Worm (Caenorhabditis elegans) whole organism, mixed stage, embryonic: Measurements from ENCODE around the gene arid-1.

Experiments used
- M03D4.4 ChIP-seq: sonication (generic microtip); optimal IDR thresholded peaks from 2 replicates; lab custom pipeline; 2017; ENCODE audit warnings: mild to moderate bottlenecking, missing genetic modification characterization, missing compliant biosample characterization
- bed-3 ChIP-seq: fragments of 200-800 bp; sonication (Bioruptor generic); optimal IDR thresholded peaks from 3 replicates; lab custom pipeline; 2018; ENCODE audit warnings: mild to moderate bottlenecking, missing genetic modification characterization, moderate library complexity, missing compliant biosample characterization
- blmp-1 ChIP-seq: fragments of 150-350 bp; optimal IDR thresholded peaks from 2 replicates; lab custom pipeline; 2014; ENCODE audit warnings: missing biosample characterization, missing genetic modification characterization
- ceh-39 ChIP-seq: fragments of 150-350 bp; optimal IDR thresholded peaks from 2 replicates; lab custom pipeline; 2014; ENCODE audit warnings: missing biosample characterization, missing genetic modification characterization
- ceh-43 ChIP-seq: fragments of 200-800 bp; sonication (Bioruptor generic); optimal IDR thresholded peaks from 2 replicates; lab custom pipeline; 2018; ENCODE audit warnings: mild to moderate bottlenecking, missing genetic modification characterization, moderate library complexity, missing compliant biosample characterization
- ces-1 ChIP-seq: fragments of 150-350 bp; optimal IDR thresholded peaks from 2 replicates; lab custom pipeline; 2014; ENCODE audit warnings: missing biosample characterization, missing genetic modification reagents, missing genetic modification characterization
- cnd-1 ChIP-seq: fragments of 200-800 bp; sonication (Bioruptor generic); optimal IDR thresholded peaks from 2 replicates; lab custom pipeline; 2018; ENCODE audit warnings: mild to moderate bottlenecking, missing genetic modification characterization, missing compliant biosample characterization
- drap-1 ChIP-seq: fragments of 200-800 bp; sonication (Bioruptor generic); optimal IDR thresholded peaks from 3 replicates; lab custom pipeline; 2018; ENCODE audit warnings: mild to moderate bottlenecking, missing genetic modification characterization, missing compliant biosample characterization
- elt-1 ChIP-seq: sonication (generic microtip); optimal IDR thresholded peaks from 2 replicates; lab custom pipeline; 2017; ENCODE audit warnings: missing genetic modification characterization, mild to moderate bottlenecking, missing compliant biosample characterization, antibody characterized with exemption, moderate library complexity, borderline replicate concordance; ENCODE audit not compliant: insufficient read depth
- elt-3 ChIP-seq: fragments of 150-350 bp; optimal IDR thresholded peaks from 2 replicates; lab custom pipeline; 2014; ENCODE audit warnings: missing biosample characterization, missing genetic modification characterization
- flh-1 ChIP-seq: fragments of 200-800 bp; sonication (Bioruptor generic); optimal IDR thresholded peaks from 2 replicates; lab custom pipeline; 2018; ENCODE audit warnings: mild to moderate bottlenecking, missing genetic modification characterization, moderate library complexity, missing compliant biosample characterization
- ham-2 ChIP-seq: fragments of 200-800 bp; sonication (Bioruptor generic); optimal IDR thresholded peaks from 2 replicates; lab custom pipeline; 2018; ENCODE audit warnings: mild to moderate bottlenecking, missing genetic modification characterization, missing compliant biosample characterization
- hlh-1 ChIP-seq: fragments of 150-350 bp; optimal IDR thresholded peaks from 2 replicates; lab custom pipeline; 2014; ENCODE audit warnings: missing biosample characterization, missing genetic modification reagents, missing genetic modification characterization
- lin-13 ChIP-seq: fragments of 150-350 bp; optimal IDR thresholded peaks from 2 replicates; lab custom pipeline; 2014; ENCODE audit warnings: missing biosample characterization, missing genetic modification characterization
- lsy-2 ChIP-seq: fragments of 150-350 bp; optimal IDR thresholded peaks from 2 replicates; lab custom pipeline; 2014; ENCODE audit warnings: missing biosample characterization, missing genetic modification characterization
- mab-5 ChIP-seq: fragments of 150-350 bp; optimal IDR thresholded peaks from 2 replicates; lab custom pipeline; 2014; ENCODE audit warnings: missing biosample characterization, missing genetic modification characterization
- mep-1 ChIP-seq: fragments of 150-350 bp; optimal IDR thresholded peaks from 2 replicates; lab custom pipeline; 2017; ENCODE audit warnings: missing biosample characterization, missing genetic modification reagents, missing genetic modification characterization, inconsistent platforms
- mls-2 ChIP-seq: sonication (generic microtip); optimal IDR thresholded peaks from 2 replicates; lab custom pipeline; 2016; ENCODE audit warnings: mild to moderate bottlenecking, missing genetic modification characterization, moderate library complexity, missing compliant biosample characterization
- nhr-12 ChIP-seq: fragments of 150-350 bp; optimal IDR thresholded peaks from 2 replicates; lab custom pipeline; 2014; ENCODE audit warnings: missing biosample characterization, missing genetic modification characterization
- nhr-2 ChIP-seq: fragments of 150-350 bp; optimal IDR thresholded peaks from 2 replicates; lab custom pipeline; 2014; ENCODE audit warnings: missing biosample characterization, missing genetic modification characterization
- nhr-76 ChIP-seq: sonication (generic microtip); optimal IDR thresholded peaks from 2 replicates; lab custom pipeline; 2017; ENCODE audit warnings: missing biosample characterization, missing genetic modification characterization
- pha-4 ChIP-seq: fragments of 150-350 bp; optimal IDR thresholded peaks from 2 replicates; lab custom pipeline; 2018; ENCODE audit warnings: missing biosample characterization, missing genetic modification reagents, missing genetic modification characterization
- sem-2 ChIP-seq: fragments of 200-800 bp; sonication (Bioruptor generic); optimal IDR thresholded peaks from 2 replicates; lab custom pipeline; 2018; ENCODE audit warnings: mild to moderate bottlenecking, missing genetic modification characterization, missing compliant biosample characterization
- sptf-1 ChIP-seq: sonication (generic microtip); optimal IDR thresholded peaks from 2 replicates; lab custom pipeline; 2017; ENCODE audit warnings: mild to moderate bottlenecking, missing genetic modification characterization, moderate library complexity, missing compliant biosample characterization
- unc-120 ChIP-seq: sonication (generic microtip); optimal IDR thresholded peaks from 2 replicates; lab custom pipeline; 2017; ENCODE audit warnings: missing genetic modification characterization, missing compliant biosample characterization; ENCODE audit not compliant: poor library complexity, severe bottlenecking
- unc-39 ChIP-seq: fragments of 150-350 bp; optimal IDR thresholded peaks from 2 replicates; lab custom pipeline; 2014; ENCODE audit warnings: missing biosample characterization, missing genetic modification characterization
- unc-62 ChIP-seq: fragments of 150-350 bp; optimal IDR thresholded peaks from 2 replicates; lab custom pipeline; 2014; ENCODE audit warnings: missing biosample characterization, missing genetic modification reagents, missing genetic modification characterization
- zip-8 ChIP-seq: fragments of 150-350 bp; optimal IDR thresholded peaks from 2 replicates; lab custom pipeline; 2014; ENCODE audit warnings: missing biosample characterization, missing genetic modification characterization
- ztf-11 ChIP-seq: fragments of 150-350 bp; optimal IDR thresholded peaks from 2 replicates; lab custom pipeline; 2014; ENCODE audit warnings: missing biosample characterization, missing genetic modification characterization

Gene arid-1

ce11 chrV:155215-155614, 30.8 kb upstream of the arid-1 start:
- TF ChIP-seq flh-1 (GFP tag; lab: Kevin White, UChicago) (no peak), unc-120 (tag; lab: Kevin White, UChicago) (peak; percentile 89), lin-13 (tag; lab: Kevin White, UChicago) (no peak), drap-1 (peak; percentile 26), mep-1 (peak; percentile 55), ztf-11 (tag; lab: Kevin White, UChicago) (no peak), nhr-76 (no peak), unc-62 (GFP tag; lab: Kevin White, UChicago) (peak; percentile 43), M03D4.4 (tag; lab: Kevin White, UChicago) (peak; percentile 50), mls-2 (peak; percentile 28), cnd-1 (tag; lab: Kevin White, UChicago) (peak; percentile 19), hlh-1 (tag; lab: Kevin White, UChicago) (peak; percentile 61), nhr-2 (tag; lab: Kevin White, UChicago) (peak; percentile 72), sptf-1 (tag; lab: Kevin White, UChicago) (peak; percentile 53)

- TF ChIP-seq ham-2 (GFP tag; lab: Kevin White, UChicago) = peak; percentile 12
- TF ChIP-seq lsy-2 (tag; lab: Kevin White, UChicago) = peak; percentile 11
- TF ChIP-seq nhr-2 (tag; lab: Kevin White, UChicago) = no peak
- peak; percentile 20 for TF ChIP-seq ces-1 (GFP tag; lab: Kevin White, UChicago)
- TF ChIP-seq M03D4.4 (tag; lab: Kevin White, UChicago) = no peak
- no peak for TF ChIP-seq sem-2 (GFP tag; lab: Kevin White, UChicago)
Observed at ce11 chrV:156044-156869, 29.7 kb upstream of the arid-1 start, which contains the start of gene ttb-1. Gene ttb-1, plus strand, starts transcription at chrV:156819.

ce11 chrV:166687-167086, 19.3 kb upstream of the arid-1 start, which contains the start of gene Y108G3AL.2:
Gene Y108G3AL.2, plus strand, starts transcription at chrV:166987.
- TF ChIP-seq elt-3 (tag; lab: Kevin White, UChicago) (no peak), cnd-1 (tag; lab: Kevin White, UChicago) (no peak), zip-8 (no peak), ceh-39 (no peak), nhr-2 (tag; lab: Kevin White, UChicago) (no peak), ham-2 (GFP tag; lab: Kevin White, UChicago) (no peak)
- TF ChIP-seq, all 35 proteins: peak for 0

- TF ChIP-seq ham-2 (GFP tag; lab: Kevin White, UChicago) (no peak), sem-2 (GFP tag; lab: Kevin White, UChicago) (no peak), nhr-2 (tag; lab: Kevin White, UChicago) (no peak), ces-1 (GFP tag; lab: Kevin White, UChicago) (no peak), ztf-11 (tag; lab: Kevin White, UChicago) (no peak), bed-3 (GFP tag; lab: Kevin White, UChicago) (no peak), unc-39 (no peak), lin-13 (tag; lab: Kevin White, UChicago) (no peak), ceh-43 (GFP tag; lab: Kevin White, UChicago) (no peak), blmp-1 (tag; lab: Kevin White, UChicago) (no peak), pha-4 (no peak), nhr-12 (no peak), ceh-39 (no peak)
Observed at ce11 chrV:172110-172509, 13.9 kb upstream of the arid-1 start, which contains the start of gene cfap-36. Gene cfap-36, minus strand, starts transcription at chrV:172210.

ce11 chrV:173437-173836, 12.5 kb upstream of the arid-1 start:
- TF ChIP-seq mab-5 (tag; lab: Kevin White, UChicago) = no peak
- peak; percentile 5 for TF ChIP-seq M03D4.4 (tag; lab: Kevin White, UChicago)
- no peak for TF ChIP-seq ztf-11 (tag; lab: Kevin White, UChicago)
- TF ChIP-seq elt-1 (tag; lab: Kevin White, UChicago) = no peak
